Fruit fly (Drosophila melanogaster) whole organism, prepupa: ENCODE measurements around the gene CG5225.

Source experiments
- CG3032 ChIP-seq: fragments of 200-800 bp; optimal IDR thresholded peaks from 2 replicates; lab custom pipeline; 2019; ENCODE audit warnings: missing biosample characterization, mild to moderate bottlenecking, missing genetic modification characterization, moderate library complexity
- CG3919 ChIP-seq: fragments of 200-800 bp; sonication (Bioruptor generic); optimal IDR thresholded peaks from 3 replicates; lab custom pipeline; 2016; ENCODE audit warnings: missing biosample characterization, missing genetic modification characterization
- Hr4 ChIP-seq: fragments of 200-800 bp; sonication (Bioruptor generic); optimal IDR thresholded peaks from 3 replicates; lab custom pipeline; 2016; ENCODE audit warnings: missing biosample characterization, missing genetic modification characterization
- pdm3 ChIP-seq: fragments of 200-800 bp; sonication (Bioruptor generic); optimal IDR thresholded peaks from 3 replicates; lab custom pipeline; 2016; ENCODE audit warnings: missing biosample characterization, missing genetic modification characterization
- svp ChIP-seq: fragments of 200-800 bp; sonication (Bioruptor generic); peaks from one replicate; lab custom pipeline; 2016; ENCODE audit warnings: missing biosample characterization, missing genetic modification characterization

DNA sequence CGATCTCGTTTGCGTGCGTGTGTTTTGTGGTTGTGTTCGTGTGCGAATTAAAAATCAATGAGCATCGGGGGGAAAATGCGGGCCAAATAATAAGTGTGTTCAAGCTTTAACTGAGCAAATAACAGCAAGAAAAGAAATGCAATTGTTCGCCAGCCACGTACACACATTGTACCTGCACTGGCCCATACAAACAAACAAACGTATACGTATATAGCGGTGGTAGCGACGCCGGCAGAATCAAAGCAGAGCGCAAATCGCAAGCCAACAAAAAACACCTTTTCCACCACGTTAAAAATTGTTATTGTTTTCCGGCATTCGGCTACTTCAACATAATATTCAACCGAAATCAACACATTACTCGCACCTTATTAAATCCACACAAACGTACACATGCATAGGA, 26.0 kb downstream of the CG5225 start:
- TF ChIP-seq CG3032 (tag; lab: Kevin White, UChicago) = no peak
- TF ChIP-seq pdm3 (GFP tag; lab: Kevin White, UChicago) = no peak
- no peak for TF ChIP-seq CG3919 (GFP tag; lab: Kevin White, UChicago)
- peak; percentile 51 for TF ChIP-seq svp (GFP tag; lab: Kevin White, UChicago)
- no peak for TF ChIP-seq Hr4 (GFP tag; lab: Kevin White, UChicago)
